Worm (Caenorhabditis elegans): ENCODE measurements around the gene sri-4.
A peak's percentile ranks its signal among the peaks of the same experiment; 100 is the strongest.

- TF ChIP-seq skn-1 (tag; optimal IDR thresholded peaks at IDR 0.05) (no peak), blmp-1 (tag; optimal IDR thresholded peaks at IDR 0.05) (no peak), jun-1 (tag; optimal IDR thresholded peaks at IDR 0.05) (peak; percentile 48), zag-1 (tag; optimal IDR thresholded peaks at IDR 0.05) (no peak), unc-62 (GFP tag; optimal IDR thresholded peaks at IDR 0.05) (no peak), lin-39 (tag; optimal IDR thresholded peaks at IDR 0.05) (peak; percentile 37), nhr-11 (tag; optimal IDR thresholded peaks at IDR 0.05) (peak; percentile 17), nhr-84 (tag; optimal IDR thresholded peaks at IDR 0.05) (peak; percentile 59), nhr-237 (tag; optimal IDR thresholded peaks at IDR 0.05) (no peak), ets-5 (GFP tag; IDR thresholded peaks at IDR 0.05) (no peak), fkh-10 (GFP tag; optimal IDR thresholded peaks at IDR 0.05) (no peak)
These were observed 24.2 kb upstream of the sri-4 start, which contains the start of gene fbxb-72 for ce11 chrV:723895-724352.
